Worm (Caenorhabditis elegans): ENCODE data around the gene K06G5.3.

Gene K06G5.3

ce11 chrX:14173850-14174249, 49.2 kb downstream of the K06G5.3 start, which contains the start of gene idhb-1 (continued):
- TF ChIP-seq ceh-28 (tag; optimal IDR thresholded peaks at IDR 0.05) = peak; percentile 51
- TF ChIP-seq tag-97 (GFP tag; IDR thresholded peaks at IDR 0.05) = no peak
- no peak for TF ChIP-seq F44E2.7 (GFP tag; IDR thresholded peaks at IDR 0.05)
- TF ChIP-seq Y75B8A.6 (GFP tag; IDR thresholded peaks at IDR 0.05) = no peak
- TF ChIP-seq sdz-12 (GFP tag; optimal IDR thresholded peaks at IDR 0.05) = no peak
- no peak for TF ChIP-seq skn-1 (tag; optimal IDR thresholded peaks at IDR 0.05)
- TF ChIP-seq zip-11 (GFP tag; IDR thresholded peaks at IDR 0.05) = no peak
- no peak for TF ChIP-seq ZK546.5 (tag; optimal IDR thresholded peaks at IDR 0.05)
- no peak for TF ChIP-seq daf-12 (tag; optimal IDR thresholded peaks at IDR 0.05)
- no peak for TF ChIP-seq unc-130 (GFP tag; optimal IDR thresholded peaks at IDR 0.05)
- TF ChIP-seq madf-5 (GFP tag; IDR thresholded peaks at IDR 0.05) = no peak
- TF ChIP-seq unc-62 (GFP tag; optimal IDR thresholded peaks at IDR 0.05 in 1 of 2) = peak in 1 of 2 experiments; percentile 85
- TF ChIP-seq unc-62 (tag; optimal IDR thresholded peaks at IDR 0.05) = no peak
- peak; percentile 71 for TF ChIP-seq rbr-2 (tag; optimal IDR thresholded peaks at IDR 0.05)
- TF ChIP-seq lin-1 (GFP tag; IDR thresholded peaks at IDR 0.05) = no peak
- no peak for TF ChIP-seq F49E8.2 (tag; optimal IDR thresholded peaks at IDR 0.05; ENCODE audit: borderline replicate concordance)
- TF ChIP-seq mxl-3 (GFP tag; optimal IDR thresholded peaks at IDR 0.05) = peak; percentile 72
- no peak for TF ChIP-seq mes-2 (tag; optimal IDR thresholded peaks at IDR 0.05; ENCODE audit: poor library complexity, severe bottlenecking)
- no peak for TF ChIP-seq snpc-1.2 (GFP tag; IDR thresholded peaks at IDR 0.05)
- TF ChIP-seq ama-1 (optimal IDR thresholded peaks at IDR 0.05) = no peak
- no peak for TF ChIP-seq gei-8 (GFP tag; optimal IDR thresholded peaks at IDR 0.05)
- no peak for TF ChIP-seq ces-1 (GFP tag; optimal IDR thresholded peaks at IDR 0.05)
- TF ChIP-seq F37D6.2 (tag; optimal IDR thresholded peaks at IDR 0.05) = peak; percentile 47
- TF ChIP-seq nhr-6 (tag; optimal IDR thresholded peaks at IDR 0.05) = no peak
- no peak for TF ChIP-seq nhr-76 (tag; optimal IDR thresholded peaks at IDR 0.05)
- TF ChIP-seq egl-27 (tag; optimal IDR thresholded peaks at IDR 0.05) = no peak
- peak; percentile 20 for TF ChIP-seq spr-3 (GFP tag; optimal IDR thresholded peaks at IDR 0.05)
- TF ChIP-seq mdl-1 (tag; optimal IDR thresholded peaks at IDR 0.05) = peak in 1 of 2 experiments; percentile 61
- TF ChIP-seq lin-39 (tag; optimal IDR thresholded peaks at IDR 0.05) = no peak
- TF ChIP-seq R02D3.7 (tag; optimal IDR thresholded peaks at IDR 0.05) = no peak
- TF ChIP-seq ztf-11 (tag; optimal IDR thresholded peaks at IDR 0.05) = no peak
- TF ChIP-seq arid-1 (GFP tag; conservative IDR thresholded peaks at IDR 0.05) = no peak
- no peak for TF ChIP-seq nhr-48 (tag; optimal IDR thresholded peaks at IDR 0.05)
- peak; percentile 6 for TF ChIP-seq nhr-102 (tag; optimal IDR thresholded peaks at IDR 0.05)
- no peak for TF ChIP-seq ceh-82 (tag; optimal IDR thresholded peaks at IDR 0.05)
- no peak for TF ChIP-seq zfp-2 (tag; optimal IDR thresholded peaks at IDR 0.05)
- TF ChIP-seq daf-16 (GFP tag; optimal IDR thresholded peaks at IDR 0.05) = peak in 1 of 2 experiments; percentile 88
- peak; percentile 72 for TF ChIP-seq daf-16 (tag; optimal IDR thresholded peaks at IDR 0.05)
- TF ChIP-seq vab-7 (GFP tag; IDR thresholded peaks at IDR 0.05) = no peak
- TF ChIP-seq ceh-32 (tag; optimal IDR thresholded peaks at IDR 0.05; ENCODE audit: poor library complexity) = no peak
- TF ChIP-seq fkh-10 (GFP tag; optimal IDR thresholded peaks at IDR 0.05) = peak; percentile 25
- TF ChIP-seq zag-1 (tag; optimal IDR thresholded peaks at IDR 0.05) = no peak
- TF ChIP-seq egl-43 (GFP tag; IDR thresholded peaks at IDR 0.05) = no peak
- TF ChIP-seq dpl-1 (GFP tag; optimal IDR thresholded peaks at IDR 0.05) = peak; percentile 68
- TF ChIP-seq lsy-2 (tag; optimal IDR thresholded peaks at IDR 0.05) = peak in 1 of 2 experiments; percentile 80
- TF ChIP-seq zfp-3 (GFP tag; conservative IDR thresholded peaks at IDR 0.05) = no peak
- TF ChIP-seq duxl-1 (tag; optimal IDR thresholded peaks at IDR 0.05; ENCODE audit: poor library complexity) = no peak
- TF ChIP-seq hlh-11 (tag; optimal IDR thresholded peaks at IDR 0.05) = peak; percentile 84
- no peak for TF ChIP-seq lir-3 (tag; optimal IDR thresholded peaks at IDR 0.05)
- TF ChIP-seq mep-1 (tag; optimal IDR thresholded peaks at IDR 0.05) = peak; percentile 90
- TF ChIP-seq spr-1 (tag; optimal IDR thresholded peaks at IDR 0.05) = no peak
- no peak for TF ChIP-seq cey-2 (tag; optimal IDR thresholded peaks at IDR 0.05; ENCODE audit: borderline replicate concordance, insufficient read depth)

Measured in whole organism, L4 larva.